Worm (Caenorhabditis elegans) whole organism, young adult: Measurements from ENCODE around the gene D1086.7.

Source experiments
- B0019.2 ChIP-seq: fragments of 200-800 bp; sonication (Bioruptor generic); conservative IDR thresholded peaks from 2 replicates; pipeline ENCODE4 v1.3.6; 2022; ENCODE audit warnings: missing genetic modification reagents, missing genetic modification characterization, missing compliant biosample characterization
- C06A6.2 ChIP-seq: fragments of 200-800 bp; sonication (Bioruptor generic); conservative IDR thresholded peaks from 2 replicates; pipeline ENCODE4 v1.3.6; 2022; ENCODE audit warnings: missing genetic modification characterization, missing compliant biosample characterization
- D2030.7 ChIP-seq: fragments of 200-800 bp; sonication (Bioruptor generic); IDR thresholded peaks from 2 replicates; pipeline ENCODE4 v1.3.6; 2022; ENCODE audit warnings: missing genetic modification reagents, missing genetic modification characterization, missing compliant biosample characterization
- F23B12.7 ChIP-seq: sonication (generic microtip); optimal IDR thresholded peaks from 2 replicates; lab custom pipeline; 2017; ENCODE audit warnings: missing genetic modification characterization, mild to moderate bottlenecking, missing compliant biosample characterization, antibody characterized with exemption, moderate library complexity; ENCODE audit not compliant: insufficient read depth
- F55B11.4 ChIP-seq: sonication (generic microtip); optimal IDR thresholded peaks from 2 replicates; lab custom pipeline; 2016; ENCODE audit warnings: missing compliant biosample characterization, missing genetic modification characterization, borderline replicate concordance; ENCODE audit not compliant: insufficient read depth
- F57C9.4 ChIP-seq: sonication (generic microtip); optimal IDR thresholded peaks from 2 replicates; lab custom pipeline; 2017; ENCODE audit warnings: mild to moderate bottlenecking, missing genetic modification characterization, missing compliant biosample characterization
- K11D2.4 ChIP-seq: fragments of 200-800 bp; sonication (Bioruptor generic); IDR thresholded peaks from 2 replicates; pipeline ENCODE4 v1.3.6; 2022; ENCODE audit warnings: missing genetic modification reagents, missing genetic modification characterization, missing compliant biosample characterization
- T07F8.4 ChIP-seq: sonication (generic microtip); optimal IDR thresholded peaks from 2 replicates; lab custom pipeline; 2016; ENCODE audit warnings: mild to moderate bottlenecking, missing genetic modification characterization, moderate library complexity, missing compliant biosample characterization
- Y53F4B.3 ChIP-seq: fragments of 200-800 bp; sonication (Bioruptor generic); IDR thresholded peaks from 2 replicates; pipeline ENCODE4 v1.3.6; 2022; ENCODE audit warnings: missing genetic modification reagents, missing genetic modification characterization, missing compliant biosample characterization
- Y67H2A.10 ChIP-seq: fragments of 200-800 bp; sonication (Bioruptor generic); conservative IDR thresholded peaks from 2 replicates; pipeline ENCODE4 v1.3.6; 2022; ENCODE audit warnings: missing genetic modification reagents, missing genetic modification characterization, missing compliant biosample characterization
- ZK185.1 ChIP-seq: sonication (generic microtip); optimal IDR thresholded peaks from 2 replicates; lab custom pipeline; 2016; ENCODE audit warnings: mild to moderate bottlenecking, missing genetic modification characterization, missing compliant biosample characterization; ENCODE audit not compliant: poor library complexity, severe bottlenecking
- atf-7 ChIP-seq: sonication (generic microtip); optimal IDR thresholded peaks from 2 replicates; lab custom pipeline; 2017; ENCODE audit warnings: mild to moderate bottlenecking, missing genetic modification characterization, missing compliant biosample characterization
- athp-1 ChIP-seq: sonication (generic microtip); optimal IDR thresholded peaks from 2 replicates; lab custom pipeline; 2017; ENCODE audit warnings: mild to moderate bottlenecking, missing genetic modification characterization, missing compliant biosample characterization
- bed-1 ChIP-seq: fragments of 200-800 bp; sonication (Bioruptor generic); IDR thresholded peaks from 2 replicates; pipeline ENCODE4 v1.3.6; 2022; ENCODE audit warnings: missing genetic modification reagents, missing genetic modification characterization, missing compliant biosample characterization
- ccch-3 ChIP-seq: fragments of 200-800 bp; sonication (Bioruptor generic); optimal IDR thresholded peaks from 2 replicates; lab custom pipeline; 2018; ENCODE audit warnings: mild to moderate bottlenecking, missing genetic modification characterization, missing compliant biosample characterization
- cebp-1 ChIP-seq, 2 experiments: fragments of 200-800 bp in 1 of 2; sonication (Bioruptor generic) in 1 of 2; sonication (generic microtip) in 1 of 2; IDR thresholded peaks in 1 of 2; optimal IDR thresholded peaks in 1 of 2; 2 replicates each; pipeline versions ENCODE4 v1.3.6 to Lab custom; 2017 to 2022; ENCODE audit warnings: missing compliant biosample characterization in 2 of 2, missing genetic modification characterization in 2 of 2, mild to moderate bottlenecking in 1 of 2, missing genetic modification reagents in 1 of 2, moderate library complexity in 1 of 2
- cebp-2 ChIP-seq: fragments of 200-800 bp; sonication (Bioruptor generic); IDR thresholded peaks from 2 replicates; pipeline ENCODE4 v1.3.6; 2022; ENCODE audit warnings: missing genetic modification characterization, missing compliant biosample characterization
- ceh-40 ChIP-seq: fragments of 200-800 bp; sonication (Bioruptor generic); IDR thresholded peaks from 2 replicates; pipeline ENCODE4 v1.3.6; 2022; ENCODE audit warnings: missing genetic modification characterization, missing compliant biosample characterization
- ceh-58 ChIP-seq: fragments of 200-800 bp; sonication (Bioruptor generic); IDR thresholded peaks from 2 replicates; pipeline ENCODE4 v1.3.6; 2022; ENCODE audit warnings: missing genetic modification characterization, missing compliant biosample characterization
- ceh-79 ChIP-seq: sonication (generic microtip); optimal IDR thresholded peaks from 2 replicates; lab custom pipeline; 2017; ENCODE audit warnings: mild to moderate bottlenecking, missing genetic modification characterization, missing compliant biosample characterization
- chd-7 ChIP-seq: sonication (generic microtip); optimal IDR thresholded peaks from 2 replicates; lab custom pipeline; 2016; ENCODE audit warnings: mild to moderate bottlenecking, missing genetic modification characterization, moderate library complexity, missing compliant biosample characterization
- dox-1 ChIP-seq: fragments of 200-800 bp; sonication (Bioruptor generic); IDR thresholded peaks from 2 replicates; pipeline ENCODE4 v1.3.6; 2022; ENCODE audit warnings: missing genetic modification reagents, missing genetic modification characterization, missing compliant biosample characterization
- egrh-3 ChIP-seq: fragments of 200-800 bp; sonication (Bioruptor generic); IDR thresholded peaks from 2 replicates; pipeline ENCODE4 v1.3.6; 2022; ENCODE audit warnings: missing genetic modification reagents, missing genetic modification characterization, missing compliant biosample characterization
- hmg-1.2 ChIP-seq: fragments of 200-800 bp; sonication (Bioruptor generic); IDR thresholded peaks from 2 replicates; pipeline ENCODE4 v1.3.6; 2022; ENCODE audit warnings: missing genetic modification reagents, missing genetic modification characterization, missing compliant biosample characterization
- hrde-1 ChIP-seq: sonication (generic microtip); optimal IDR thresholded peaks from 2 replicates; lab custom pipeline; 2016; ENCODE audit warnings: missing genetic modification characterization, mild to moderate bottlenecking, missing compliant biosample characterization, moderate library complexity, missing genotype, missing genetic modification reagents, borderline replicate concordance
- hsf-1 ChIP-seq: fragments of 200-800 bp; sonication (Bioruptor generic); IDR thresholded peaks from 2 replicates; pipeline ENCODE4 v1.3.6; 2022; ENCODE audit warnings: missing genetic modification reagents, missing genetic modification characterization, missing compliant biosample characterization
- lag-1 ChIP-seq: fragments of 200-800 bp; sonication (Bioruptor generic); IDR thresholded peaks from 2 replicates; pipeline ENCODE4 v1.3.6; 2022; ENCODE audit warnings: missing genetic modification reagents, missing genetic modification characterization, missing compliant biosample characterization
- lin-26 ChIP-seq: fragments of 200-800 bp; sonication (Bioruptor generic); IDR thresholded peaks from 2 replicates; pipeline ENCODE4 v1.3.6; 2022; ENCODE audit warnings: missing genetic modification reagents, missing genetic modification characterization, missing compliant biosample characterization
- lin-35 ChIP-seq, 3 experiments: fragments of 150-350 bp in 2 of 3; sonication (generic microtip) in 1 of 3; optimal IDR thresholded peaks; 2 replicates each; lab custom pipeline; 2014 to 2018; ENCODE audit warnings: missing biosample characterization in 3 of 3, missing genetic modification characterization in 3 of 3, missing genetic modification reagents in 3 of 3
- lin-40 ChIP-seq: sonication (generic microtip); optimal IDR thresholded peaks from 2 replicates; lab custom pipeline; 2016; ENCODE audit warnings: missing genetic modification characterization, mild to moderate bottlenecking, missing compliant biosample characterization, missing genotype, missing genetic modification reagents
- lin-54 ChIP-seq: fragments of 200-800 bp; sonication (Bioruptor generic); optimal IDR thresholded peaks from 2 replicates; lab custom pipeline; 2018; ENCODE audit warnings: mild to moderate bottlenecking, missing genetic modification characterization, missing compliant biosample characterization
- madf-6 ChIP-seq: fragments of 200-800 bp; sonication (Bioruptor generic); IDR thresholded peaks from 2 replicates; pipeline ENCODE4 v1.3.6; 2022; ENCODE audit warnings: missing genetic modification reagents, missing genetic modification characterization, missing compliant biosample characterization
- pbrm-1 ChIP-seq: fragments of 200-800 bp; sonication (Bioruptor generic); IDR thresholded peaks from 2 replicates; pipeline ENCODE4 v1.3.6; 2022; ENCODE audit warnings: missing genetic modification reagents, missing genetic modification characterization, missing compliant biosample characterization
- rec-8 ChIP-seq, 2 experiments: sonication (generic microtip); optimal IDR thresholded peaks; 2 replicates each; lab custom pipeline; 2016; ENCODE audit warnings: mild to moderate bottlenecking in 2 of 2, missing genetic modification characterization in 2 of 2, missing genetic modification reagents in 2 of 2, missing genotype in 2 of 2, missing biosample characterization in 1 of 2, missing compliant biosample characterization in 1 of 2, moderate library complexity in 1 of 2
- sdz-38 ChIP-seq: sonication (generic microtip); optimal IDR thresholded peaks from 2 replicates; lab custom pipeline; 2016; ENCODE audit warnings: missing genotype, missing genetic modification characterization, missing compliant biosample characterization
- snpc-1.1 ChIP-seq: sonication (generic microtip); optimal IDR thresholded peaks from 2 replicates; lab custom pipeline; 2017; ENCODE audit warnings: missing genetic modification characterization, mild to moderate bottlenecking, missing compliant biosample characterization, antibody characterized with exemption, moderate library complexity, missing genotype, missing genetic modification reagents; ENCODE audit not compliant: insufficient read depth
- snpc-3.4 ChIP-seq: sonication (generic microtip); optimal IDR thresholded peaks from 2 replicates; lab custom pipeline; 2017; ENCODE audit warnings: missing genetic modification characterization, mild to moderate bottlenecking, missing compliant biosample characterization, antibody characterized with exemption, moderate library complexity, missing genotype, missing genetic modification reagents
- somi-1 ChIP-seq: fragments of 200-800 bp; sonication (Bioruptor generic); optimal IDR thresholded peaks from 2 replicates; lab custom pipeline; 2018; ENCODE audit warnings: mild to moderate bottlenecking, missing genetic modification characterization, missing compliant biosample characterization
- tbx-9 ChIP-seq: sonication (generic microtip); optimal IDR thresholded peaks from 2 replicates; lab custom pipeline; 2016; ENCODE audit warnings: borderline replicate concordance, missing genetic modification characterization, inconsistent platforms, missing compliant biosample characterization
- zfh-2 ChIP-seq: fragments of 200-800 bp; sonication (Bioruptor generic); conservative IDR thresholded peaks from 2 replicates; pipeline ENCODE4 v1.3.6; 2022; ENCODE audit warnings: missing genetic modification reagents, missing genetic modification characterization, missing compliant biosample characterization
- ztf-18 ChIP-seq: sonication (generic microtip); optimal IDR thresholded peaks from 2 replicates; lab custom pipeline; 2016; ENCODE audit warnings: missing genotype, mild to moderate bottlenecking, missing genetic modification characterization, missing compliant biosample characterization
- ztf-3 ChIP-seq: fragments of 200-800 bp; sonication (Bioruptor generic); optimal IDR thresholded peaks from 2 replicates; lab custom pipeline; 2018; ENCODE audit warnings: mild to moderate bottlenecking, missing genetic modification characterization, missing compliant biosample characterization

Gene D1086.7

DNA sequence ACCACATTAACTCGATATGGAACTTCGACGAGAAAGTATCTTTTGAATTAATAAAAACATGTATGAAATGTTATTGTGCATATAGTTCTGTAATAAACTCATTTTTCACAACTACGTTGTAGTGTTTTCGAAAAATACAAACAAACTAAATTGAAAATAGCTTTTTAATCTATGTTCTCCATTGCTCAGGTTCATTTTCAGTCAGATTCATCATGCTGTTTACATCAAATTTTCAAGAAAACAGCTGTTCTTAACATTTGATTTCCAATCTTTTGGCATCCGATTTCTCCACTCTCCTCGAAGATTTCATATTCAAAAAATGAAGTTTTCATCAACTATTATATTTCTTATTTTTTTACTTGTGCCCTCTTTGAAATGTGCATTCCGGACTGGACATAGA is 26.0 kb downstream of the D1086.7 start, which contains the start of gene H39E23.2:
Gene H39E23.2, plus strand, starts transcription at position 301 of the 400 bp plus-strand sequence.
- no peak for TF ChIP-seq cebp-1 (GFP tag; IDR thresholded peaks at IDR 0.05; lab: Robert Waterston, UW)
- no peak for TF ChIP-seq cebp-1 (tag; optimal IDR thresholded peaks at IDR 0.05; lab: Kevin White, UChicago)
- no peak for TF ChIP-seq chd-7
- no peak for TF ChIP-seq ztf-3 (GFP tag; lab: Kevin White, UChicago)
- no peak for TF ChIP-seq atf-7 (tag; lab: Kevin White, UChicago)
- no peak for TF ChIP-seq somi-1
- TF ChIP-seq lag-1: no peak
- no peak for TF ChIP-seq dox-1
- TF ChIP-seq lin-40: no peak
- TF ChIP-seq ceh-40 (GFP tag; lab: Robert Waterston, UW): no peak
- TF ChIP-seq pbrm-1 (GFP tag; lab: Robert Waterston, UW): no peak
- no peak for TF ChIP-seq tbx-9 (tag; lab: Kevin White, UChicago)
- no peak for TF ChIP-seq athp-1 (tag; lab: Kevin White, UChicago)
- TF ChIP-seq hsf-1 (GFP tag; lab: Robert Waterston, UW): no peak
- TF ChIP-seq ZK185.1 (tag; lab: Kevin White, UChicago): no peak
- TF ChIP-seq cebp-2 (GFP tag; lab: Robert Waterston, UW): no peak
- no peak for TF ChIP-seq ccch-3 (GFP tag; lab: Kevin White, UChicago)
- no peak for TF ChIP-seq T07F8.4 (tag; lab: Kevin White, UChicago)
- TF ChIP-seq, all 124 proteins: peak for 0

DNA sequence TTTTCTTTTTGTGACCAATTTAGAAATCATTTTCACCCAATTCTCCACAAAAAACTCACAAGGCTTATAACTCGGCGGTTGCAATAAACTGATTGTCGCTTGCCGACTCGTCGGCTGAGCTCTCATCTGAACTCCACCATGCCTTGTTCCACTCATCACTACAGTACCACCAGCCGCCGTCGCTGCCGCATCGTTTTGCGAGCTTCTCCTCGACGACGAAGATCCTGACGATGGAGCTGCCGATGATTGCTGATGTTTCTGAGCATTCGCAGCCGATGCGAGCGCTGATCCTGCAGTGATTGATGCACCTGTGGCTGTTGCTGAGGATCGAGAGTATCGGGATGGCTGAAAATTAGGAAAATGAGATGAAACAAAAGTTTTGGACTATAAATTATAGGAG is 36.6 kb downstream of the D1086.7 start:
- no peak for TF ChIP-seq F55B11.4 (tag; lab: Kevin White, UChicago)
- peak; percentile 58; the same call in 1 of the 2 replicates for TF ChIP-seq zfh-2 (GFP tag; lab: Robert Waterston, UW)
- no peak for TF ChIP-seq ztf-18 (tag; lab: Kevin White, UChicago)
- TF ChIP-seq C06A6.2: no peak
- peak; percentile 26; the same call in 1 of the 2 replicates for TF ChIP-seq K11D2.4
- TF ChIP-seq dox-1: no peak
- TF ChIP-seq sdz-38 (tag; lab: Kevin White, UChicago): no peak
- no peak for TF ChIP-seq D2030.7 (GFP tag; lab: Robert Waterston, UW)
- no peak for TF ChIP-seq lin-54 (GFP tag; lab: Kevin White, UChicago)
- no peak for TF ChIP-seq lin-26 (GFP tag; lab: Robert Waterston, UW)
- TF ChIP-seq Y53F4B.3 (GFP tag; lab: Robert Waterston, UW): no peak
- no peak for TF ChIP-seq snpc-3.4 (tag; lab: Kevin White, UChicago)
- no peak for TF ChIP-seq F23B12.7 (tag; lab: Kevin White, UChicago)
- no peak for TF ChIP-seq F57C9.4 (tag; lab: Kevin White, UChicago)
- TF ChIP-seq egrh-3 (GFP tag; lab: Robert Waterston, UW): peak; percentile 24; the same call in 1 of the 2 replicates
- TF ChIP-seq hmg-1.2: no peak
- TF ChIP-seq madf-6 (GFP tag; lab: Robert Waterston, UW): no peak
- TF ChIP-seq Y67H2A.10: no peak
- TF ChIP-seq, all 124 proteins: peak for 3

- TF ChIP-seq rec-8 (tag; optimal IDR thresholded peaks at IDR 0.05; lab: Kevin White, UChicago) (no peak), bed-1 (GFP tag; lab: Robert Waterston, UW) (no peak), snpc-1.1 (tag; lab: Kevin White, UChicago) (no peak), lin-35 (GFP tag; optimal IDR thresholded peaks at IDR 0.05; lab: Kevin White, UChicago) (no peak), ceh-58 (GFP tag; lab: Robert Waterston, UW) (no peak), ceh-79 (no peak), B0019.2 (GFP tag; lab: Robert Waterston, UW) (no peak), hrde-1 (tag; lab: Kevin White, UChicago) (no peak), ztf-3 (GFP tag; lab: Kevin White, UChicago) (no peak)
Measured at ce11 chrV:14123176-14123575, 39.1 kb downstream of the D1086.7 start.
